Fruit fly (Drosophila melanogaster) Kc167 (cell line): Measurements from ENCODE around the gene CG33721.
"Not testable (repeated sequence)": the region's sequence is repeated elsewhere in the genome, so short reads cannot be mapped to it uniquely, and the experiment has no call there.

ENCODE experiments used
- Myc ChIP-seq: fragments of >200 bp; optimal IDR thresholded peaks from 2 replicates; lab custom pipeline; 2017; ENCODE audit warnings: missing external identifiers
- Sin3A ChIP-seq: fragments of >200 bp; optimal IDR thresholded peaks from 2 replicates; lab custom pipeline; 2018; ENCODE audit warnings: missing external identifiers
- h ChIP-seq: fragments of >200 bp; optimal IDR thresholded peaks from 3 replicates; lab custom pipeline; 2018; ENCODE audit warnings: missing external identifiers
- insv ChIP-seq: fragments of >200 bp; optimal IDR thresholded peaks from 3 replicates; lab custom pipeline; 2018; ENCODE audit warnings: missing external identifiers
- psq ChIP-seq: fragments of >200 bp; optimal IDR thresholded peaks from 2 replicates; lab custom pipeline; 2017; ENCODE audit warnings: missing external identifiers
- ttk ChIP-seq: sonication (Bioruptor generic); optimal IDR thresholded peaks from 2 replicates; lab custom pipeline; 2017; ENCODE audit warnings: missing external identifiers

The CG33721 gene

dm6 chr3R:22330512-22331119 is at the start of gene CG33721:
Gene CG33721, plus strand, starts transcription at chr3R:22331069.
- TF ChIP-seq h (lab: Kevin White, UChicago) (no peak), psq (no peak), insv (lab: Kevin White, UChicago) (no peak), Sin3A (lab: Kevin White, UChicago) (no peak), Myc (lab: Kevin White, UChicago) (no peak), ttk (lab: Kevin White, UChicago) (no peak)

- no peak for TF ChIP-seq Sin3A (lab: Kevin White, UChicago)
- no peak for TF ChIP-seq ttk (lab: Kevin White, UChicago)
Measured at dm6 chr3R:22287470-22287869, 43.4 kb upstream of the CG33721 start.

- TF ChIP-seq h (lab: Kevin White, UChicago) (no peak), insv (lab: Kevin White, UChicago) (no peak), Myc (lab: Kevin White, UChicago) (no peak), Sin3A (lab: Kevin White, UChicago) (no peak), psq (no peak), ttk (lab: Kevin White, UChicago) (no peak)
Measured at dm6 chr3R:22288305-22288704, 42.6 kb upstream of the CG33721 start.

dm6 chr3R:22298505-22298904 is 32.4 kb upstream of the CG33721 start, which contains the start of gene CG7084:
Gene CG7084, plus strand, starts transcription at chr3R:22298805.
- not testable (repeated sequence) for TF ChIP-seq psq; insv (lab: Kevin White, UChicago); Sin3A (lab: Kevin White, UChicago)

- TF ChIP-seq h (lab: Kevin White, UChicago) (no peak), ttk (lab: Kevin White, UChicago) (no peak), psq (no peak), Myc (lab: Kevin White, UChicago) (no peak)
Measured at dm6 chr3R:22300064-22300463, 30.8 kb upstream of the CG33721 start.

- no peak for TF ChIP-seq insv (lab: Kevin White, UChicago)
- no peak for TF ChIP-seq h (lab: Kevin White, UChicago)
- no peak for TF ChIP-seq Myc (lab: Kevin White, UChicago)
- no peak for TF ChIP-seq ttk (lab: Kevin White, UChicago)
- TF ChIP-seq Sin3A (lab: Kevin White, UChicago) = no peak
- TF ChIP-seq psq = no peak
Measured at dm6 chr3R:22323994-22324393, 6.9 kb upstream of the CG33721 start, which contains the start of gene CG34377. Gene CG34377, minus strand, starts transcription at chr3R:22324094.

- TF ChIP-seq ttk (lab: Kevin White, UChicago) = no peak
- no peak for TF ChIP-seq h (lab: Kevin White, UChicago)
- no peak for TF ChIP-seq insv (lab: Kevin White, UChicago)
- no peak for TF ChIP-seq Myc (lab: Kevin White, UChicago)
- no peak for TF ChIP-seq psq
- TF ChIP-seq Sin3A (lab: Kevin White, UChicago) = no peak
Measured at dm6 chr3R:22324736-22325135, 6.1 kb upstream of the CG33721 start.

- no peak for TF ChIP-seq Sin3A (lab: Kevin White, UChicago)
- no peak for TF ChIP-seq Myc (lab: Kevin White, UChicago)
- TF ChIP-seq psq = no peak
- TF ChIP-seq insv (lab: Kevin White, UChicago) = no peak
- no peak for TF ChIP-seq h (lab: Kevin White, UChicago)
- TF ChIP-seq ttk (lab: Kevin White, UChicago) = no peak
Measured at dm6 chr3R:22328665-22329350, 2.1 kb upstream of the CG33721 start, which contains the start of gene CG7080. Gene CG7080, plus strand, starts transcription at chr3R:22329300.

dm6 chr3R:22331691-22332090 is 822 bp downstream of the CG33721 start, which contains the start of gene CG13862:
Gene CG13862, plus strand, starts transcription at chr3R:22331991.
- TF ChIP-seq psq = no peak
- no peak for TF ChIP-seq insv (lab: Kevin White, UChicago)
- no peak for TF ChIP-seq Myc (lab: Kevin White, UChicago)
- no peak for TF ChIP-seq Sin3A (lab: Kevin White, UChicago)
- no peak for TF ChIP-seq ttk (lab: Kevin White, UChicago)
- TF ChIP-seq h (lab: Kevin White, UChicago) = no peak

dm6 chr3R:22334050-22334449 is 3.2 kb downstream of the CG33721 start, which contains the start of gene CG5391:
Gene CG5391, minus strand, starts transcription at chr3R:22334150.
- TF ChIP-seq insv (lab: Kevin White, UChicago) (no peak), h (lab: Kevin White, UChicago) (no peak), Myc (lab: Kevin White, UChicago) (no peak), ttk (lab: Kevin White, UChicago) (no peak), Sin3A (lab: Kevin White, UChicago) (no peak), psq (no peak)

- TF ChIP-seq Myc (lab: Kevin White, UChicago) (no peak), ttk (lab: Kevin White, UChicago) (no peak), Sin3A (lab: Kevin White, UChicago) (no peak), h (lab: Kevin White, UChicago) (no peak), insv (lab: Kevin White, UChicago) (no peak)
Measured at dm6 chr3R:22339510-22339909, 8.6 kb downstream of the CG33721 start.

- TF ChIP-seq insv (lab: Kevin White, UChicago) = no peak
- TF ChIP-seq h (lab: Kevin White, UChicago) = no peak
- TF ChIP-seq ttk (lab: Kevin White, UChicago) = no peak
- no peak for TF ChIP-seq Myc (lab: Kevin White, UChicago)
Measured at dm6 chr3R:22340207-22340606, 9.3 kb downstream of the CG33721 start, which contains the start of gene CG5388. Gene CG5388, minus strand, starts transcription at chr3R:22340307.
